Worm (Caenorhabditis elegans) whole organism, L4/young adult: ENCODE data around the gene srsx-33.

ENCODE experiments used
- W03F9.2 ChIP-seq: fragments of 150-350 bp; optimal IDR thresholded peaks from 2 replicates; lab custom pipeline; 2014; ENCODE audit warnings: missing biosample characterization, missing genetic modification characterization
- dao-5 ChIP-seq: sonication (generic microtip); optimal IDR thresholded peaks from 2 replicates; lab custom pipeline; 2016; ENCODE audit warnings: missing genotype, missing genetic modification characterization, moderate library complexity, missing compliant biosample characterization
- him-1 ChIP-seq: sonication (generic microtip); optimal IDR thresholded peaks from 2 replicates; lab custom pipeline; 2016; ENCODE audit warnings: missing genotype, missing genetic modification reagents, missing genetic modification characterization, missing compliant biosample characterization

DNA sequence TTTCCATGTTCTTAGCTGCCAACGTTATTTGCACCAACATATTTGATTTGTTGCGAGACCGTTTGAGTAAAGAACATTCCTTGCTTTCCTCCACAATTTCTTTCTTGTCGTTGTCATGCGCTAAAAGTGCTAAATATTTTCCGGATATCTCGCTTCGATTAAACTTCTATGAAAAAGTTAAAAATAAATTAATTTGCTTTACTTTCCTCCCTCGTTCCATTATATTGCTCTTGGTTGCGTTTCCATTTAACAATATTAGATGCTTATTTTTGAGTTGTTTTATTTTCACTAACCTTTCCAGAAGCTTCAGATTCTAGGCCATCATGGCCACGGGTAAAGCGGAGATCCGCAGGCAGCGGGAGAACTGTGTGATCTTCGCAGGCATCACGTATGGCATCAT lies 10.7 kb downstream of the srsx-33 start, which contains the start of gene pgap-1:
- TF ChIP-seq him-1, result no peak
- no peak for TF ChIP-seq W03F9.2
- TF ChIP-seq dao-5 (tag; lab: Kevin White, UChicago), result no peak
